Worm (Caenorhabditis elegans): ENCODE measurements around the gene far-1.

DNA sequence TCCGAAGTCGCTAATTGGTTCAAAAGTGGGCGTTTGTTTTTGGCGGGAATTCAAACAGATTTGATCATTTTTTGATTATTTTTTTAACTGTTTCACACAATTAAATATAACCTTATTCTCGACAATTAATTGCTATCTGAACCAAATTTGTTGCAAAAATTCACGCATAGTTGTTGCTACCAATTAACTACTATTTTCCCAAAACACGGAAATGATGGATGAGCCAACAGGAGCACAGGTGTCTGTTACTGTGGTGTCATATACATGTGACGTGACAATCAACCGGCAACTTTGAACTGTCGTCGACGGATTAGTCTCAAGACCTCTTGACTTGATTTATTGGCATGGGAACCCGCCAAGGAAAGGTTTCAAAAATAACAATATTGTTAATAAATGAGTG, 8.3 kb downstream of the far-1 start:
- TF ChIP-seq nhr-90 (tag; optimal IDR thresholded peaks at IDR 0.05; ENCODE audit: poor library complexity) (no peak), lin-15B (tag; optimal IDR thresholded peaks at IDR 0.05) (no peak), aly-2 (tag; optimal IDR thresholded peaks at IDR 0.05) (no peak), mdl-1 (tag; optimal IDR thresholded peaks at IDR 0.05) (no peak), dpl-1 (GFP tag; optimal IDR thresholded peaks at IDR 0.05) (no peak), fkh-10 (GFP tag; optimal IDR thresholded peaks at IDR 0.05) (no peak), mab-9 (GFP tag; IDR thresholded peaks at IDR 0.05) (no peak), ztf-11 (tag; optimal IDR thresholded peaks at IDR 0.05) (no peak), fkh-8 (tag; optimal IDR thresholded peaks at IDR 0.05) (no peak), lin-39 (tag; optimal IDR thresholded peaks at IDR 0.05) (no peak), ceh-8 (GFP tag; optimal IDR thresholded peaks at IDR 0.05) (no peak), lin-35 (GFP tag; optimal IDR thresholded peaks at IDR 0.05) (no peak), aha-1 (tag; optimal IDR thresholded peaks at IDR 0.05) (no peak), ceh-82 (tag; optimal IDR thresholded peaks at IDR 0.05) (no peak)
